Worm (Caenorhabditis elegans) whole organism, L4 larva: ENCODE measurements around the gene srlf-34.

Experiments used
- D1046.2 ChIP-seq: fragments of 200-800 bp; sonication (Bioruptor generic); IDR thresholded peaks from 2 replicates; pipeline ENCODE4 v1.3.6; 2022; ENCODE audit warnings: missing genetic modification characterization, missing compliant biosample characterization
- F37D6.2 ChIP-seq: sonication (generic microtip); optimal IDR thresholded peaks from 2 replicates; lab custom pipeline; 2016; ENCODE audit warnings: mild to moderate bottlenecking, missing genetic modification characterization, missing compliant biosample characterization
- R02D3.7 ChIP-seq: fragments of 150-350 bp; sonication (generic microtip); optimal IDR thresholded peaks from 3 replicates; lab custom pipeline; 2014; ENCODE audit warnings: missing biosample characterization, missing genetic modification characterization
- T26A8.4 ChIP-seq: fragments of 200-800 bp; sonication (Bioruptor generic); IDR thresholded peaks from 2 replicates; pipeline ENCODE4 v1.3.6; 2022; ENCODE audit warnings: missing genetic modification characterization, missing compliant biosample characterization
- Y48G9A.11 ChIP-seq: fragments of 200-800 bp; sonication (Bioruptor generic); IDR thresholded peaks from 2 replicates; pipeline ENCODE4 v1.3.6; 2022; ENCODE audit warnings: missing genetic modification reagents, missing genetic modification characterization, missing compliant biosample characterization
- aha-1 ChIP-seq: fragments of 150-350 bp; peaks from one replicate; lab custom pipeline; 2014; ENCODE audit warnings: missing biosample characterization, missing genetic modification characterization
- aly-2 ChIP-seq: sonication (generic microtip); optimal IDR thresholded peaks from 2 replicates; lab custom pipeline; 2018; ENCODE audit warnings: missing biosample characterization, missing genetic modification characterization
- ceh-32 ChIP-seq: sonication (generic microtip); optimal IDR thresholded peaks from 2 replicates; lab custom pipeline; 2016; ENCODE audit warnings: mild to moderate bottlenecking, missing genetic modification characterization, missing compliant biosample characterization; ENCODE audit not compliant: poor library complexity
- ceh-44 ChIP-seq: fragments of 200-800 bp; sonication (Bioruptor generic); IDR thresholded peaks from 2 replicates; pipeline ENCODE4 v1.3.6; 2022; ENCODE audit warnings: missing genetic modification reagents, missing genetic modification characterization, missing compliant biosample characterization
- ceh-82 ChIP-seq: sonication (generic microtip); optimal IDR thresholded peaks from 2 replicates; lab custom pipeline; 2017; ENCODE audit warnings: missing biosample characterization, missing genetic modification characterization
- ces-1 ChIP-seq: fragments of 150-350 bp; sonication (generic microtip); optimal IDR thresholded peaks from 4 replicates; lab custom pipeline; 2014; ENCODE audit warnings: missing biosample characterization, missing genetic modification reagents, missing genetic modification characterization
- cey-2 ChIP-seq: sonication (generic microtip); optimal IDR thresholded peaks from 3 replicates; lab custom pipeline; 2017; ENCODE audit warnings: missing genetic modification characterization, mild to moderate bottlenecking, missing compliant biosample characterization, antibody characterized with exemption, borderline replicate concordance; ENCODE audit not compliant: insufficient read depth
- daf-16 ChIP-seq, 3 experiments: sonication (generic microtip); optimal IDR thresholded peaks; 2 replicates each; lab custom pipeline; 2016 to 2017; ENCODE audit warnings: missing genetic modification characterization in 3 of 3, missing genetic modification reagents in 3 of 3, mild to moderate bottlenecking in 2 of 3, missing compliant biosample characterization in 2 of 3, missing biosample characterization in 1 of 3, moderate library complexity in 1 of 3
- dmd-6 ChIP-seq: fragments of 200-800 bp; sonication (Bioruptor generic); IDR thresholded peaks from 2 replicates; pipeline ENCODE4 v1.3.6; 2022; ENCODE audit warnings: missing genetic modification reagents, missing genetic modification characterization, missing compliant biosample characterization
- dpl-1 ChIP-seq: fragments of 150-350 bp; optimal IDR thresholded peaks from 2 replicates; lab custom pipeline; 2014; ENCODE audit warnings: missing biosample characterization, missing genetic modification reagents, missing genetic modification characterization
- fos-1 ChIP-seq: fragments of 150-350 bp; optimal IDR thresholded peaks from 2 replicates; lab custom pipeline; 2014; ENCODE audit warnings: missing biosample characterization, missing genetic modification characterization
- gei-8 ChIP-seq: fragments of 200-800 bp; sonication (Bioruptor generic); optimal IDR thresholded peaks from 2 replicates; lab custom pipeline; 2018; ENCODE audit warnings: mild to moderate bottlenecking, missing genetic modification characterization, missing compliant biosample characterization
- lin-15B ChIP-seq: fragments of 150-350 bp; sonication (generic microtip); optimal IDR thresholded peaks from 3 replicates; lab custom pipeline; 2014; ENCODE audit warnings: missing biosample characterization, missing genetic modification characterization
- lin-39 ChIP-seq: fragments of 150-350 bp; optimal IDR thresholded peaks from 2 replicates; lab custom pipeline; 2014; ENCODE audit warnings: missing biosample characterization, missing genetic modification reagents, missing genetic modification characterization
- lir-3 ChIP-seq: sonication (generic microtip); optimal IDR thresholded peaks from 2 replicates; lab custom pipeline; 2016; ENCODE audit warnings: mild to moderate bottlenecking, missing genetic modification characterization, missing compliant biosample characterization
- mdt-29 ChIP-seq: fragments of 200-800 bp; sonication (Bioruptor generic); IDR thresholded peaks from 2 replicates; pipeline ENCODE4 v1.3.6; 2022; ENCODE audit warnings: missing genetic modification reagents, missing genetic modification characterization, missing compliant biosample characterization
- mes-2 ChIP-seq: sonication (generic microtip); optimal IDR thresholded peaks from 2 replicates; lab custom pipeline; 2016; ENCODE audit warnings: missing genotype, mild to moderate bottlenecking, missing genetic modification characterization, missing compliant biosample characterization; ENCODE audit not compliant: poor library complexity, severe bottlenecking
- nhr-237 ChIP-seq: sonication (generic microtip); optimal IDR thresholded peaks from 2 replicates; lab custom pipeline; 2017; ENCODE audit warnings: missing biosample characterization, missing genetic modification characterization
- nhr-28 ChIP-seq: fragments of 150-350 bp; optimal IDR thresholded peaks from 2 replicates; lab custom pipeline; 2014; ENCODE audit warnings: missing biosample characterization, missing genetic modification characterization
- nhr-48 ChIP-seq: sonication (generic microtip); optimal IDR thresholded peaks from 2 replicates; lab custom pipeline; 2016; ENCODE audit warnings: mild to moderate bottlenecking, missing genetic modification characterization, missing compliant biosample characterization
- nhr-6 ChIP-seq: fragments of 150-350 bp; optimal IDR thresholded peaks from 2 replicates; lab custom pipeline; 2014; ENCODE audit warnings: missing biosample characterization, missing genetic modification characterization
- php-3 ChIP-seq: fragments of 200-800 bp; sonication (Bioruptor generic); IDR thresholded peaks from 2 replicates; pipeline ENCODE4 v1.3.6; 2022; ENCODE audit warnings: missing genetic modification reagents, missing genetic modification characterization, missing compliant biosample characterization
- set-16 ChIP-seq: fragments of 200-800 bp; sonication (Bioruptor generic); IDR thresholded peaks from 2 replicates; pipeline ENCODE4 v1.3.6; 2022; ENCODE audit warnings: missing genetic modification reagents, missing genetic modification characterization, missing compliant biosample characterization
- spr-1 ChIP-seq: sonication (generic microtip); optimal IDR thresholded peaks from 2 replicates; lab custom pipeline; 2016; ENCODE audit warnings: mild to moderate bottlenecking, missing genetic modification characterization, missing compliant biosample characterization
- tag-97 ChIP-seq: fragments of 200-800 bp; sonication (Bioruptor generic); IDR thresholded peaks from 2 replicates; pipeline ENCODE4 v1.3.6; 2022; ENCODE audit warnings: missing genetic modification characterization, missing compliant biosample characterization
- tra-1 ChIP-seq: fragments of 200-800 bp; sonication (Bioruptor generic); IDR thresholded peaks from 2 replicates; pipeline ENCODE4 v1.3.6; 2022; ENCODE audit warnings: missing genetic modification reagents, missing genetic modification characterization, missing compliant biosample characterization
- unc-62 ChIP-seq, 3 experiments: fragments of 150-350 bp in 1 of 3; sonication (generic microtip); optimal IDR thresholded peaks in 2 of 3; peaks in 1 of 3; 1 replicate in 1 of 3; 2 replicates in 2 of 3; lab custom pipeline; 2014 to 2017; ENCODE audit warnings: missing biosample characterization in 3 of 3, missing genetic modification characterization in 3 of 3, missing genetic modification reagents in 3 of 3, missing genotype in 1 of 3
- zag-1 ChIP-seq: fragments of 150-350 bp; optimal IDR thresholded peaks from 2 replicates; lab custom pipeline; 2014; ENCODE audit warnings: missing biosample characterization, missing genetic modification characterization
- zfp-3 ChIP-seq: fragments of 200-800 bp; sonication (Bioruptor generic); conservative IDR thresholded peaks from 2 replicates; pipeline ENCODE4 v1.3.6; 2022; ENCODE audit warnings: missing genetic modification reagents, missing genetic modification characterization, missing compliant biosample characterization
- ztf-7 ChIP-seq: fragments of 150-350 bp; optimal IDR thresholded peaks from 2 replicates; lab custom pipeline; 2014; ENCODE audit warnings: missing biosample characterization, missing genetic modification characterization

The srlf-34 gene

ce11 chrII:10350487-10350886 lies 38.4 kb downstream of the srlf-34 start, which contains the start of gene C07E3.9 (continued):
- TF ChIP-seq nhr-6 (tag; lab: Kevin White, UChicago) (no peak), mes-2 (tag; lab: Kevin White, UChicago) (peak; percentile 19), dpl-1 (GFP tag; lab: Kevin White, UChicago) (peak; percentile 91), zag-1 (tag; lab: Kevin White, UChicago) (no peak), ceh-82 (no peak), cey-2 (tag; lab: Kevin White, UChicago) (no peak), ztf-7 (tag; lab: Kevin White, UChicago) (no peak), dmd-6 (no peak), aha-1 (tag; lab: Kevin White, UChicago) (peak; percentile 91), lin-15B (tag; lab: Kevin White, UChicago) (no peak), T26A8.4 (GFP tag; lab: Robert Waterston, UW) (no peak), R02D3.7 (no peak), ces-1 (GFP tag; lab: Kevin White, UChicago) (no peak), php-3 (no peak), nhr-237 (tag; lab: Kevin White, UChicago) (no peak), tag-97 (GFP tag; lab: Robert Waterston, UW) (no peak), D1046.2 (GFP tag; lab: Robert Waterston, UW) (no peak), Y48G9A.11 (GFP tag; lab: Robert Waterston, UW) (peak; percentile 65; the same call in 1 of the 2 replicates), spr-1 (tag; lab: Kevin White, UChicago) (no peak)

DNA sequence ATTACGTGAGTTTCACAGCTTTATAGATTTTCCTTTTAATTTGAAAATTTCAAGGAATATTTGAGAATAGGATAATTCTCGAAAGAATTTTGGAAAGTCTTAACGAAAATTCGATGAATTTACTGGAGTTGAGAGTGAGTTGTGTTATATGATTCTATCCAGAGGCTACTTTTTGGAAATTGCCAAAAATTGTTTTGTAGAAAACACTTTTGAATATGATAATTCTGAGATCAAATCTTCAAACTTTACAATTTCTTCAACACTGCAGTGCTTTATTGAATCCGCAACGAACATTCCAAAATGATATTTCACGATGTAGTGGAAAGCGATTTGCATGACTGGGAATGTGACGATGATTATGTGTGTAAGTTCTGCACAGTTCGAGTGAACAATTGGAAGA lies 39.9 kb downstream of the srlf-34 start, which contains the start of gene C07E3.8:
TSS of gene C07E3.8 (plus strand) at position 301 of the 400 bp plus-strand sequence.
- no peak for TF ChIP-seq set-16 (GFP tag; lab: Robert Waterston, UW)
- no peak for TF ChIP-seq ceh-44 (GFP tag; lab: Robert Waterston, UW)
- no peak for TF ChIP-seq ztf-7 (tag; lab: Kevin White, UChicago)
- TF ChIP-seq fos-1 (tag; lab: Kevin White, UChicago), result no peak
- no peak for TF ChIP-seq F37D6.2
- no peak for TF ChIP-seq nhr-48 (tag; lab: Kevin White, UChicago)
- no peak for TF ChIP-seq gei-8
- TF ChIP-seq lir-3 (tag; lab: Kevin White, UChicago), result no peak
- TF ChIP-seq zfp-3 (GFP tag; lab: Robert Waterston, UW), result no peak
- TF ChIP-seq ceh-32 (tag; lab: Kevin White, UChicago), result no peak
- no peak for TF ChIP-seq nhr-28 (tag; lab: Kevin White, UChicago)
- no peak for TF ChIP-seq ces-1 (GFP tag; lab: Kevin White, UChicago)
- TF ChIP-seq mdt-29 (GFP tag; lab: Robert Waterston, UW), result no peak
- no peak for TF ChIP-seq lin-39 (tag; lab: Kevin White, UChicago)
- TF ChIP-seq tag-97 (GFP tag; lab: Robert Waterston, UW), result no peak
- no peak for TF ChIP-seq tra-1 (GFP tag; lab: Robert Waterston, UW)
- no peak for TF ChIP-seq aly-2 (tag; lab: Kevin White, UChicago)

DNA sequence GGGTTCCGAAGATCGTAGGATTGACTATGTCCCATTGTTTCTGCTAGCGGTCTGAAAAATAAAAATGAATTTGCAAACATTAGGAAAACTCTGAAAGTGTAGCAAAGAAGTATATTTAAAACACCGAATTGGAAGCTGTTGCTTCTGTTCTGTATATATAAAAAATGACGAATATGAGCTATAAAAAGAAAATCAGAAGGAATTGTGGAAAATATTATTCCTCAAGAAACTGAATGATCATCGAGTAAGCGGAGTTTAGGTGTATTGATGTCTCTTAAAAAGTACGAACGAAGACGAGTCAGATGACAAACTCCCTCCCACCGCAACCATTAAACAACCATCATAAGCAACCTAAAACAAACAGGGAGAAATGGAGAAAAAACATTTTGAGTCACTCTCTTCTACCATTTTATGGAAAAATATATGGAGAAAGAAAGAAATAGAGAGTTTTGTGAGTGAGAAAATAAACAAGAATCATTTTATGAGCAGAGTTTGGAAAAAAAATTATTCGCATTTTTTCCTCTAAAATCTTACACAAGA lies 45.4 kb downstream of the srlf-34 start, which contains the start of gene C07E3.3:
TSS of gene C07E3.3 (minus strand) at position 51 of the 540 bp plus-strand sequence.
- TF ChIP-seq unc-62 (GFP tag; optimal IDR thresholded peaks at IDR 0.05 in 1 of 2; lab: Kevin White, UChicago) (peak in 1 of 2 experiments; percentile 20), unc-62 (tag; optimal IDR thresholded peaks at IDR 0.05; lab: Kevin White, UChicago) (no peak), zfp-3 (GFP tag; lab: Robert Waterston, UW) (no peak), daf-16 (GFP tag; optimal IDR thresholded peaks at IDR 0.05; lab: Kevin White, UChicago) (no peak), daf-16 (tag; optimal IDR thresholded peaks at IDR 0.05; lab: Kevin White, UChicago) (peak; percentile 54)
